Fruit fly (Drosophila melanogaster) whole organism, prepupa: Measurements from ENCODE around the gene rux.

Experiments used
- CG10669 ChIP-seq: fragments of 200-800 bp; sonication (Bioruptor generic); optimal IDR thresholded peaks from 3 replicates; lab custom pipeline; 2018; ENCODE audit warnings: missing biosample characterization, mild to moderate bottlenecking, missing genetic modification characterization, moderate library complexity
- CG11762 ChIP-seq: fragments of 200-800 bp; sonication (Bioruptor generic); optimal IDR thresholded peaks from 3 replicates; lab custom pipeline; 2016; ENCODE audit warnings: missing biosample characterization, missing genetic modification characterization; ENCODE audit not compliant: insufficient read depth
- CG16779 ChIP-seq: fragments of 200-800 bp; sonication (Bioruptor generic); optimal IDR thresholded peaks from 3 replicates; lab custom pipeline; 2017; ENCODE audit warnings: missing biosample characterization, mild to moderate bottlenecking, missing genetic modification characterization
- CG3032 ChIP-seq: fragments of 200-800 bp; optimal IDR thresholded peaks from 2 replicates; lab custom pipeline; 2019; ENCODE audit warnings: missing biosample characterization, mild to moderate bottlenecking, missing genetic modification characterization, moderate library complexity
- Eip75B ChIP-seq: fragments of 200-800 bp; sonication (Bioruptor generic); optimal IDR thresholded peaks from 3 replicates; lab custom pipeline; 2016; ENCODE audit warnings: missing biosample characterization, missing genetic modification characterization
- Hr39 ChIP-seq: fragments of 200-800 bp; sonication (Bioruptor generic); optimal IDR thresholded peaks from 2 replicates; lab custom pipeline; 2016; ENCODE audit warnings: missing biosample characterization, missing genetic modification characterization
- dsx ChIP-seq: fragments of 200-800 bp; optimal IDR thresholded peaks from 3 replicates; lab custom pipeline; 2019; ENCODE audit warnings: missing biosample characterization, mild to moderate bottlenecking, missing genetic modification characterization, moderate library complexity; ENCODE audit not compliant: poor library complexity, severe bottlenecking
- eg ChIP-seq: fragments of 200-800 bp; sonication (Bioruptor generic); IDR thresholded peaks from 3 replicates; pipeline ENCODE4 v1.3.6; 2022; ENCODE audit warnings: missing biosample characterization, missing genetic modification characterization
- fd85E ChIP-seq: fragments of 200-800 bp; sonication (Bioruptor generic); optimal IDR thresholded peaks from 3 replicates; lab custom pipeline; 2016; ENCODE audit warnings: missing biosample characterization, missing genetic modification characterization

dm6 chrX:6074845-6075244 is 37.2 kb upstream of the rux start, which contains the start of gene Tsp5D:
- TF ChIP-seq eg, result peak; percentile 100
- TF ChIP-seq dsx (GFP tag; lab: Kevin White, UChicago), result peak; percentile 82
- peak; percentile 97 for TF ChIP-seq CG10669 (GFP tag; lab: Kevin White, UChicago)
- TF ChIP-seq CG11762, result peak; percentile 97
- TF ChIP-seq fd85E (GFP tag; lab: Kevin White, UChicago), result peak; percentile 80
- peak; percentile 96 for TF ChIP-seq CG3032 (tag; lab: Kevin White, UChicago)
- no peak for TF ChIP-seq Hr39 (GFP tag; lab: Kevin White, UChicago)
- peak; percentile 93 for TF ChIP-seq CG16779
- TF ChIP-seq Eip75B (GFP tag; lab: Kevin White, UChicago), result peak; percentile 84
